Worm (Caenorhabditis elegans) whole organism, L3 larva: ENCODE measurements around the gene prmn-1.
A peak's percentile ranks its signal among the peaks of the same experiment; 100 is the strongest.

Source experiments
- R02D3.7 ChIP-seq: fragments of 150-350 bp; optimal IDR thresholded peaks from 2 replicates; lab custom pipeline; 2014; ENCODE audit warnings: missing biosample characterization, missing genetic modification characterization
- ama-1 ChIP-seq: fragments of 150-350 bp; optimal IDR thresholded peaks from 2 replicates; lab custom pipeline; 2018
- ceh-16 ChIP-seq: sonication (generic microtip); optimal IDR thresholded peaks from 2 replicates; lab custom pipeline; 2017; ENCODE audit warnings: missing biosample characterization, missing genetic modification characterization
- ceh-82 ChIP-seq: fragments of 150-350 bp; optimal IDR thresholded peaks from 2 replicates; lab custom pipeline; 2014; ENCODE audit warnings: missing biosample characterization, missing genetic modification characterization
- ceh-9 ChIP-seq: sonication (generic microtip); optimal IDR thresholded peaks from 2 replicates; lab custom pipeline; 2018; ENCODE audit warnings: missing biosample characterization, missing genetic modification characterization
- daf-12 ChIP-seq: fragments of 150-350 bp; optimal IDR thresholded peaks from 2 replicates; lab custom pipeline; 2014; ENCODE audit warnings: missing biosample characterization, missing genetic modification reagents, missing genetic modification characterization
- egl-5 ChIP-seq: fragments of 150-350 bp; optimal IDR thresholded peaks from 2 replicates; lab custom pipeline; 2017; ENCODE audit warnings: missing biosample characterization, missing genetic modification reagents, missing genetic modification characterization, inconsistent platforms
- elt-1 ChIP-seq: fragments of 150-350 bp; optimal IDR thresholded peaks from 2 replicates; lab custom pipeline; 2014; ENCODE audit warnings: missing biosample characterization, missing genetic modification characterization
- elt-2 ChIP-seq: sonication (generic microtip); optimal IDR thresholded peaks from 2 replicates; lab custom pipeline; 2016; ENCODE audit warnings: missing genetic modification reagents, mild to moderate bottlenecking, missing genetic modification characterization, missing compliant biosample characterization
- elt-3 ChIP-seq, 3 experiments: fragments of 150-350 bp in 1 of 3; sonication (generic microtip) in 2 of 3; optimal IDR thresholded peaks; 2 replicates in 2 of 3; 4 replicates in 1 of 3; lab custom pipeline; 2014 to 2017; ENCODE audit warnings: missing biosample characterization in 3 of 3, missing genetic modification characterization in 3 of 3
- eor-1 ChIP-seq, 2 experiments: fragments of 150-350 bp; optimal IDR thresholded peaks; 2 replicates each; lab custom pipeline; 2014 to 2018; ENCODE audit warnings: missing biosample characterization in 2 of 2, missing genetic modification characterization in 2 of 2
- fkh-10 ChIP-seq: sonication (generic microtip); optimal IDR thresholded peaks from 2 replicates; lab custom pipeline; 2017; ENCODE audit warnings: missing biosample characterization, missing genetic modification reagents, missing genetic modification characterization
- fkh-2 ChIP-seq: fragments of 150-350 bp; optimal IDR thresholded peaks from 2 replicates; lab custom pipeline; 2014; ENCODE audit warnings: missing biosample characterization, missing genetic modification reagents, missing genetic modification characterization
- lin-15B ChIP-seq: fragments of 150-350 bp; optimal IDR thresholded peaks from 2 replicates; lab custom pipeline; 2014; ENCODE audit warnings: missing biosample characterization, missing genetic modification characterization
- lin-39 ChIP-seq: fragments of 150-350 bp; optimal IDR thresholded peaks from 2 replicates; lab custom pipeline; 2018; ENCODE audit warnings: missing biosample characterization, missing genetic modification reagents, missing genetic modification characterization
- lsy-12 ChIP-seq: sonication (generic microtip); optimal IDR thresholded peaks from 2 replicates; lab custom pipeline; 2016; ENCODE audit warnings: mild to moderate bottlenecking, missing genetic modification characterization, missing compliant biosample characterization
- mdl-1 ChIP-seq: fragments of 150-350 bp; optimal IDR thresholded peaks from 2 replicates; lab custom pipeline; 2014; ENCODE audit warnings: missing biosample characterization, missing genetic modification characterization
- mml-1 ChIP-seq: fragments of 150-350 bp; sonication (generic microtip); optimal IDR thresholded peaks from 3 replicates; lab custom pipeline; 2014; ENCODE audit warnings: missing biosample characterization, missing genetic modification characterization
- nfya-1 ChIP-seq: sonication (generic microtip); optimal IDR thresholded peaks from 2 replicates; lab custom pipeline; 2017; ENCODE audit warnings: missing genetic modification characterization, mild to moderate bottlenecking, missing compliant biosample characterization, antibody characterized with exemption, moderate library complexity; ENCODE audit not compliant: insufficient read depth
- nhr-11 ChIP-seq: fragments of 150-350 bp; optimal IDR thresholded peaks from 2 replicates; lab custom pipeline; 2014; ENCODE audit warnings: missing biosample characterization, missing genetic modification characterization
- nhr-12 ChIP-seq: fragments of 150-350 bp; optimal IDR thresholded peaks from 2 replicates; lab custom pipeline; 2014; ENCODE audit warnings: missing biosample characterization, missing genetic modification characterization
- nhr-23 ChIP-seq: fragments of 150-350 bp; optimal IDR thresholded peaks from 2 replicates; lab custom pipeline; 2014; ENCODE audit warnings: missing biosample characterization, missing genetic modification reagents, missing genetic modification characterization
- nhr-25 ChIP-seq: sonication (generic microtip); optimal IDR thresholded peaks from 2 replicates; lab custom pipeline; 2017; ENCODE audit warnings: missing biosample characterization, missing genetic modification characterization
- nhr-43 ChIP-seq: sonication (generic microtip); optimal IDR thresholded peaks from 2 replicates; lab custom pipeline; 2016; ENCODE audit warnings: mild to moderate bottlenecking, missing genetic modification characterization, missing compliant biosample characterization; ENCODE audit not compliant: poor library complexity, severe bottlenecking
- pha-4 ChIP-seq: fragments of 150-350 bp; optimal IDR thresholded peaks from 2 replicates; lab custom pipeline; 2014; ENCODE audit warnings: missing biosample characterization, missing genetic modification reagents, missing genetic modification characterization
- pqm-1 ChIP-seq: fragments of 150-350 bp; optimal IDR thresholded peaks from 2 replicates; lab custom pipeline; 2017; ENCODE audit warnings: missing biosample characterization, missing genetic modification characterization, inconsistent platforms
- sea-2 ChIP-seq: fragments of 150-350 bp; sonication (generic microtip); optimal IDR thresholded peaks from 4 replicates; lab custom pipeline; 2014; ENCODE audit warnings: missing biosample characterization, missing genetic modification reagents, missing genetic modification characterization
- snpc-4 ChIP-seq: fragments of 150-350 bp; optimal IDR thresholded peaks from 2 replicates; lab custom pipeline; 2014; ENCODE audit warnings: missing biosample characterization, missing genetic modification characterization
- tbx-2 ChIP-seq: sonication (generic microtip); optimal IDR thresholded peaks from 2 replicates; lab custom pipeline; 2016; ENCODE audit warnings: mild to moderate bottlenecking, missing genetic modification characterization, missing compliant biosample characterization
- unc-39 ChIP-seq: sonication (generic microtip); optimal IDR thresholded peaks from 4 replicates; lab custom pipeline; 2017; ENCODE audit warnings: missing biosample characterization, missing genetic modification characterization
- zag-1 ChIP-seq: fragments of 150-350 bp; optimal IDR thresholded peaks from 2 replicates; lab custom pipeline; 2014; ENCODE audit warnings: missing biosample characterization, missing genetic modification characterization
- ztf-11 ChIP-seq: fragments of 150-350 bp; optimal IDR thresholded peaks from 2 replicates; lab custom pipeline; 2014; ENCODE audit warnings: missing biosample characterization, missing genetic modification characterization
- ztf-4 ChIP-seq: fragments of 150-350 bp; optimal IDR thresholded peaks from 2 replicates; lab custom pipeline; 2014; ENCODE audit warnings: missing biosample characterization, missing genetic modification characterization

prmn-1 gene

DNA sequence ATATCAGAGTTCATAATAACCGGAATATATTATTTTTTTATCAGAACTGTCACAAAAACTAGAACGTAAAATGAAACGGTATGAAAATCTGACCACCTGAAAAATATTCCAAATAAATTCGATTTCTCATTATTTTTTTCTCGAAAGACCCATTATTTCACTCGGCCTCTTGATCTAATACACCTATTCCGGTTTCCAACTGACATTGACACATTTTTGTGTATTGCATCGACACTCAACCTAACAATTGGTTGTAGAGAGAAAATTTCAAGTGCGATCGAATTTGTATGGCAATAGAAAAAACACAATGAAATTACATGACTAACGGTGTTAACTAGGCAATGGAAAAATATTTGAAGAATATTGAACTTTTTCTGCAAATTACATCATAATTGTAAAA lies 1.0 kb downstream of the prmn-1 start:
- TF ChIP-seq ztf-11 (tag; lab: Kevin White, UChicago) (no peak), nhr-25 (tag; lab: Kevin White, UChicago) (peak; percentile 1), elt-2 (tag; lab: Kevin White, UChicago) (no peak), nhr-12 (tag; lab: Kevin White, UChicago) (no peak), mml-1 (no peak), mdl-1 (no peak), nhr-23 (tag; lab: Kevin White, UChicago) (peak; percentile 26), eor-1 (tag; optimal IDR thresholded peaks at IDR 0.05; lab: Kevin White, UChicago) (no peak)

DNA sequence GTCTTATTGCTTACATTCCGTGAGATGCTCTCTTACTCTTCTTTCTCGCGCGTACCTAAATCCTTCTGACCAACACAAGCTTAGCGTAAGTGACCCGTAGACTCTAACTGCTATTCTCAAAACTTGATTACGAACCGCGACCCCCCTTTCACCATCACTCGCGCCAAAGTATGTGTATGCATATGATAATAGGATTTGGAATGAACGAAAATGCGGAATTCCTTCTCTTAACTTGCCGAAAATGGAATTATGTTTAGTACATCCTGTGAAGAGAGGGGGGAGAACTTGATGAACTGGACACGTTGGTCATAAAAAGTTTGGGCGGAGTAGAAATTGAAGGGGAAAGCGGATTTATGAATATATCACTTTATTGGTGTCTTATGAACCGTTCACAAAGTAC lies 2.0 kb downstream of the prmn-1 start:
- TF ChIP-seq ztf-4 (tag; lab: Kevin White, UChicago) (no peak), nhr-12 (tag; lab: Kevin White, UChicago) (no peak), nfya-1 (tag; lab: Kevin White, UChicago) (peak; percentile 11), lin-39 (tag; lab: Kevin White, UChicago) (no peak), fkh-10 (peak; percentile 95), elt-1 (tag; lab: Kevin White, UChicago) (no peak), nhr-23 (tag; lab: Kevin White, UChicago) (no peak), lsy-12 (tag; lab: Kevin White, UChicago) (no peak), ceh-16 (no peak), snpc-4 (tag; lab: Kevin White, UChicago) (no peak), pha-4 (tag; lab: Kevin White, UChicago) (no peak), nhr-11 (tag; lab: Kevin White, UChicago) (no peak)

DNA sequence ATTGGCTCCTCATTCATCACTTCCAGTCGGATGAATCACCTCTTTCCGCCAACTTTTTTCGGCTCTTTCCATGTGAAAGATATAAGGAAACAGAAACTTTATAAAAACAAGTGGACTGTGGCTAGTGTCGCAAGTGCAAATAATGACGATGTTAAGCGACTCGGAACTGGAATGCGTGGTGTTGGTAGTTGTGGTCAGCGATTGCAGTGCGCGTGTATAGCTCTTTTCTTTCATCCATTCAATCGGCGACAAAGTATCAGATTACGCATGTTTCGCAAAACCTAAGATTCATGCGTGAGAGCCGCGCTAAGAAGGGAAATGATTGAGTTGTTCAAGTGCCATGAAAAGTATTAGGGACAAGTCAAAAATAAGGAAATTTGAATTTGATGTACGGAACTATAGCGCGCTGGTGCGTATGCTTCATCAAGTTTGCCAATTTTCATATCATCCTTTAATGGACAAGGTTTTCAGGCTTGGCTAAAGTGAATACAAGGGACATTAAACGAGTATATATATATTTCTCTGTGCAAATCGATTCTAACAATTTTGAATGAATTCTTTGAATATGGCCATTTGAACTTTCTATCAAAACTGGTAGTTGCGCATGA lies 2.9 kb downstream of the prmn-1 start:
- TF ChIP-seq pqm-1 (tag; lab: Kevin White, UChicago), result no peak
- TF ChIP-seq, all 47 proteins: peak for 0

DNA sequence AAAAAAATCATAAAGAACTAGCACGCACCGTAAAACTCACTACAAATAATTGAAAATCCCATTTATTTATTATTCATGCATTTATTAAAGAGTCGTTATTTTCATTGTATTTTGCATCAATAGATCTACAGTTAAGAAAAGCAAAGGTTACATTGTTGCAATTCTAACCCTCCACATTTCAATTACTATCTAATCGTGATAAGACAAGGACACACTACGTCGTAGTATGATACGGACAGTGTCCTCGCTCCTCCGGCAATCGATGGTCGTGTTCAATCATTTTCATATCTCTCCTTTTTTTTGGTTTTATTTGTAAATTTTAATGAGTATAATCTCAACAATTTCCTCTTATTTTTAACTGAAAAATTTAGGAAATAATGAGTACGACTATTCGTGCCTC lies 8.0 kb downstream of the prmn-1 start, which contains the start of gene prx-12:
TSS of gene prx-12 (plus strand) at position 371 of the 400 bp plus-strand sequence.
- peak in 1 of 3 experiments; percentile 9 for TF ChIP-seq elt-3 (tag; optimal IDR thresholded peaks at IDR 0.05; lab: Kevin White, UChicago)
- TF ChIP-seq elt-2 (tag; lab: Kevin White, UChicago), result peak; percentile 76
- TF ChIP-seq mml-1, result no peak
- no peak for TF ChIP-seq ama-1
- no peak for TF ChIP-seq lin-15B
- TF ChIP-seq daf-12 (tag; lab: Kevin White, UChicago), result no peak
- peak; percentile 2 for TF ChIP-seq nhr-25 (tag; lab: Kevin White, UChicago)
- TF ChIP-seq sea-2 (GFP tag; lab: Kevin White, UChicago), result no peak
- no peak for TF ChIP-seq lsy-12 (tag; lab: Kevin White, UChicago)
- TF ChIP-seq ceh-9 (tag; lab: Kevin White, UChicago), result no peak
- no peak for TF ChIP-seq fkh-2
- peak; percentile 61 for TF ChIP-seq pqm-1 (tag; lab: Kevin White, UChicago)

DNA sequence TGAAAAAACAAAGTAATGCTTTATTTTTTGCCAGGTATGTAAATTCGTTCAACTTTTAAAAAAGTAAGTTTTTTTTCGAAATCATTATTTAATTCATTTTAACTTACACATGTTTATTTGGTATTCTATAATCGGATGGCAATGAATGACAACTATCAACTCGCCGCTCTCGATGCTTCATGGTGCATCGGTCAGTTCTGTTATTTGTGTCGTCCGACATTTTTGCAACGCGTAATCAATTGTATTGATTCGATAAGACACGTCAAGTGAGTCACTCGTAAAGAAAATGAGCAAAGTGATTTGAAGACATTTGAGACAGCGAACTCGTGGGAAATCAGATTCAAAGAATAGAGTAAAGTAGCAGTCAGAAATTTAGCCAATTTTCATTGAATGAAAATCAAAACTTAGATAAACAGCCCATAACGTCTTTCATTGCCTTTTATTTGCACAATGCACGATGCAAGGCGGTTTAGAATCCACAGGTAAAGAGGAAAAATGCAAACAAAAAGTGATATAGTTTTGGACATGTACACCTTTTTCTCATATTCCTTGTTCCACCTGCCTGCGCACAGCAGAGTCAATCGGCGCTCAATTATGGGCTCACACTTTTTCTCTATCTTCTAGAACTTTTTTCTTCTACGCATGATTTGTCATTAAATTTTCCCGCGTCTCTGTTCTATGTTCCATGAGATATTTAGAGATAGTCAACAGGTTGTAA lies 15.7 kb downstream of the prmn-1 start:
- TF ChIP-seq eor-1 (tag; optimal IDR thresholded peaks at IDR 0.05; lab: Kevin White, UChicago) (no peak), elt-2 (tag; lab: Kevin White, UChicago) (peak; percentile 29), ztf-4 (tag; lab: Kevin White, UChicago) (no peak), nhr-43 (tag; lab: Kevin White, UChicago) (no peak), mdl-1 (no peak), ceh-16 (no peak), unc-39 (tag; lab: Kevin White, UChicago) (no peak), sea-2 (GFP tag; lab: Kevin White, UChicago) (no peak), nhr-11 (tag; lab: Kevin White, UChicago) (no peak), nfya-1 (tag; lab: Kevin White, UChicago) (no peak), fkh-2 (no peak), pqm-1 (tag; lab: Kevin White, UChicago) (peak; percentile 61), pha-4 (tag; lab: Kevin White, UChicago) (peak; percentile 39), nhr-23 (tag; lab: Kevin White, UChicago) (no peak), egl-5 (tag; lab: Kevin White, UChicago) (no peak), tbx-2 (tag; lab: Kevin White, UChicago) (no peak), ceh-82 (no peak), zag-1 (tag; lab: Kevin White, UChicago) (no peak), R02D3.7 (no peak)
